Worm (Caenorhabditis elegans): ENCODE data around the gene D1005.6.
A peak's percentile ranks its signal among the peaks of the same experiment; 100 is the strongest.

Gene D1005.6

DNA sequence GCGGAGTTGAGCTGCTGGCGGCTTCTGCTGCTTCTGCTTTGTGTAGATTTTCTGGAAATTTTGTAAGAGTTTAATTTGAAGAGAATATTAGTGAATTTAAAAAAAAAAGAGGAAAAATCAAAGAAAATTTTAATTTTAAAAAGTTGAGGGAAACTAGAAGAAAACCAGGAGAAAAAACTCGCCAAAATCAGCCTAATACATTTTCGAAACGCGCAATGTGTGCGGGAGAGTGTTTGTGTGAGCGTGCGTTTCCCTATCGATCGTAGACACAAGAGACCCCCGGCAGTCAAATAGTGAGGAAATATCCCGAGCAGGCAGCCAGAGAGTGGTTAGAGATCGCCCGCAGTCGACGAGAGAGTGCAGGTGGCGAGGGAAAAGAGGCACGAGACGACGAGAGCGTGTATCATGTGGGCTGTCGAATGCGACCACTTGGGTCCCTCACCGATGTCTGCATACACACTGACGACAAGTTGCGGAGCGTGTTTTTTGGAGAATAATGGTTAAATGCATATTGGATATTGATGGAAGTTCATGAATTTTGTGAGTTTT is 17.9 kb downstream of the D1005.6 start, which contains the start of gene zfp-3:
TSS of gene zfp-3 (minus strand) at position 51 of the 549 bp plus-strand sequence.
- TF ChIP-seq gei-17 (GFP tag; optimal IDR thresholded peaks at IDR 0.05) (peak; percentile 87), ztf-26 (tag; optimal IDR thresholded peaks at IDR 0.05) (peak; percentile 91), akir-1 (GFP tag; optimal IDR thresholded peaks at IDR 0.05) (peak; percentile 76), egrh-3 (GFP tag; IDR thresholded peaks at IDR 0.05) (peak; percentile 47; the same call in 1 of the 2 replicates), C06A6.2 (GFP tag; conservative IDR thresholded peaks at IDR 0.05) (peak; percentile 91), K12H6.12 (tag; optimal IDR thresholded peaks at IDR 0.05) (peak; percentile 91), ceh-58 (GFP tag; IDR thresholded peaks at IDR 0.05) (no peak), sptf-2 (GFP tag; optimal IDR thresholded peaks at IDR 0.05) (no peak), lin-40 (tag; optimal IDR thresholded peaks at IDR 0.05) (peak; percentile 95), tbp1 (GFP tag; optimal IDR thresholded peaks at IDR 0.05) (peak; percentile 67), chd-7 (tag; optimal IDR thresholded peaks at IDR 0.05) (peak; percentile 76), sea-2 (GFP tag; IDR thresholded peaks at IDR 0.05) (peak; percentile 47; the same call in 1 of the 2 replicates), mes-4 (tag; optimal IDR thresholded peaks at IDR 0.05) (no peak), attf-5 (GFP tag; optimal IDR thresholded peaks at IDR 0.05) (peak; percentile 96), let-526 (GFP tag; IDR thresholded peaks at IDR 0.05) (peak; percentile 80; the same call in 1 of the 2 replicates), lin-26 (GFP tag; IDR thresholded peaks at IDR 0.05) (peak; percentile 59), hrde-1 (tag; optimal IDR thresholded peaks at IDR 0.05; ENCODE audit: borderline replicate concordance) (no peak), ceh-27 (GFP tag; optimal IDR thresholded peaks at IDR 0.05) (peak; percentile 95), Y53G8AR.9 (GFP tag; conservative IDR thresholded peaks at IDR 0.05) (peak; percentile 77; the same call in 1 of the 2 replicates), rec-8 (tag; optimal IDR thresholded peaks at IDR 0.05) (no peak), nfyb-1 (GFP tag; IDR thresholded peaks at IDR 0.05) (peak; percentile 84), lir-1 (GFP tag; conservative IDR thresholded peaks at IDR 0.05) (peak; percentile 80), ztf-22 (GFP tag; optimal IDR thresholded peaks at IDR 0.05) (peak; percentile 61), F52B5.7 (tag; optimal IDR thresholded peaks at IDR 0.05) (peak; percentile 31), nfya-1 (tag; optimal IDR thresholded peaks at IDR 0.05; ENCODE audit: borderline replicate concordance, insufficient read depth) (no peak), dox-1 (GFP tag; IDR thresholded peaks at IDR 0.05) (peak; percentile 85), Y79H2A.3 (GFP tag; conservative IDR thresholded peaks at IDR 0.05) (no peak), egl-44 (GFP tag; IDR thresholded peaks at IDR 0.05) (peak; percentile 83), nhr-80 (tag; optimal IDR thresholded peaks at IDR 0.05) (peak; percentile 76), die-1 (tag; optimal IDR thresholded peaks at IDR 0.05) (peak; percentile 11), cebp-1 (GFP tag; IDR thresholded peaks at IDR 0.05) (0 out of 2 replicates have a peak, but pooled peaks have one; percentile 45), cebp-1 (tag; optimal IDR thresholded peaks at IDR 0.05) (no peak), tlf-1 (GFP tag; optimal IDR thresholded peaks at IDR 0.05) (peak; percentile 56), F33H1.4 (GFP tag; IDR thresholded peaks at IDR 0.05) (peak; percentile 56), snpc-4 (GFP tag; optimal IDR thresholded peaks at IDR 0.05) (peak; percentile 55), snpc-4 (tag; optimal IDR thresholded peaks at IDR 0.05) (peak; percentile 45 to 78 (median 68)), madf-6 (GFP tag; IDR thresholded peaks at IDR 0.05) (no peak), xnd-1 (tag; optimal IDR thresholded peaks at IDR 0.05) (no peak), zfh-2 (GFP tag; conservative IDR thresholded peaks at IDR 0.05) (peak; percentile 97), mcd-1 (GFP tag; IDR thresholded peaks at IDR 0.05) (peak; percentile 84), attf-3 (GFP tag; conservative IDR thresholded peaks at IDR 0.05) (no peak; the same call in 1 of the 2 replicates), B0035.1 (tag; optimal IDR thresholded peaks at IDR 0.05) (peak; percentile 65), F22D6.2 (tag; optimal IDR thresholded peaks at IDR 0.05) (peak; percentile 20), snpc-3.4 (tag; optimal IDR thresholded peaks at IDR 0.05) (no peak), pbrm-1 (GFP tag; IDR thresholded peaks at IDR 0.05) (peak; percentile 90), Y56A3A.18 (GFP tag; IDR thresholded peaks at IDR 0.05) (0 out of 2 replicates have a peak, but pooled peaks have one; percentile 50), F10E7.11 (tag; optimal IDR thresholded peaks at IDR 0.05) (no peak), T26A5.8 (tag; optimal IDR thresholded peaks at IDR 0.05) (no peak)
